Worm (Caenorhabditis elegans): ENCODE measurements around the gene unc-105.

The unc-105 gene

ce11 chrII:8075324-8075810 lies 40.9 kb upstream of the unc-105 start, which contains the start of gene K02C4.2:
TSS of gene K02C4.2 (plus strand) at chrII:8075760.
- TF ChIP-seq elt-4 (tag; optimal IDR thresholded peaks at IDR 0.05) (no peak), mec-3 (tag; optimal IDR thresholded peaks at IDR 0.05; ENCODE audit: borderline replicate concordance) (no peak), pha-4 (tag; optimal IDR thresholded peaks at IDR 0.05) (no peak), ceh-22 (tag; optimal IDR thresholded peaks at IDR 0.05) (peak; percentile 45), ahr-1 (tag; optimal IDR thresholded peaks at IDR 0.05) (no peak), ceh-48 (tag; optimal IDR thresholded peaks at IDR 0.05) (peak; percentile 17), T23F11.4 (GFP tag; optimal IDR thresholded peaks at IDR 0.05) (peak; percentile 45), gmeb-2 (tag; optimal IDR thresholded peaks at IDR 0.05) (no peak), hlh-6 (tag; optimal IDR thresholded peaks at IDR 0.05) (peak; percentile 76), unc-3 (GFP tag; conservative IDR thresholded peaks at IDR 0.05) (no peak), unc-3 (tag; optimal IDR thresholded peaks at IDR 0.05) (no peak), tbx-7 (tag; optimal IDR thresholded peaks at IDR 0.05) (peak; percentile 9), pax-1 (tag; optimal IDR thresholded peaks at IDR 0.05) (no peak), K09A11.1 (tag; optimal IDR thresholded peaks at IDR 0.05; ENCODE audit: insufficient read depth) (peak; percentile 63), unc-42 (tag; optimal IDR thresholded peaks at IDR 0.05) (no peak), syd-9 (tag; optimal IDR thresholded peaks at IDR 0.05) (no peak), ceh-18 (tag; optimal IDR thresholded peaks at IDR 0.05) (peak; percentile 57), madf-2 (tag; optimal IDR thresholded peaks at IDR 0.05) (no peak), pha-2 (tag; optimal IDR thresholded peaks at IDR 0.05) (peak; percentile 21), sdc-2 (tag; optimal IDR thresholded peaks at IDR 0.05) (no peak), zip-5 (tag; optimal IDR thresholded peaks at IDR 0.05) (no peak), lin-11 (tag; optimal IDR thresholded peaks at IDR 0.05) (peak; percentile 49), hlh-8 (tag; optimal IDR thresholded peaks at IDR 0.05) (no peak), K02D7.2 (tag; optimal IDR thresholded peaks at IDR 0.05) (peak; percentile 5), tbx-2 (tag; optimal IDR thresholded peaks at IDR 0.05) (peak; percentile 73), ref-2 (tag; optimal IDR thresholded peaks at IDR 0.05) (peak; percentile 59), sox-2 (GFP tag; IDR thresholded peaks at IDR 0.05) (no peak), ceh-45 (GFP tag; IDR thresholded peaks at IDR 0.05) (0 out of 2 replicates have a peak, but pooled peaks have one; percentile 30), fkh-10 (GFP tag; optimal IDR thresholded peaks at IDR 0.05) (no peak), ets-4 (tag; optimal IDR thresholded peaks at IDR 0.05) (no peak), unc-86 (tag; optimal IDR thresholded peaks at IDR 0.05) (peak; percentile 37), C38D4.7 (GFP tag; optimal IDR thresholded peaks at IDR 0.05) (peak; percentile 55), ztf-16 (tag; optimal IDR thresholded peaks at IDR 0.05) (peak; percentile 67), ama-1 (optimal IDR thresholded peaks at IDR 0.05) (no peak), ceh-31 (tag; optimal IDR thresholded peaks at IDR 0.05) (peak; percentile 10), dve-1 (tag; optimal IDR thresholded peaks at IDR 0.05) (peak; percentile 76), elt-2 (tag; optimal IDR thresholded peaks at IDR 0.05) (peak; percentile 82), ceh-6 (GFP tag; optimal IDR thresholded peaks at IDR 0.05) (peak; percentile 78), hlh-15 (tag; optimal IDR thresholded peaks at IDR 0.05) (no peak), lim-6 (tag; optimal IDR thresholded peaks at IDR 0.05) (no peak), nhr-11 (tag; optimal IDR thresholded peaks at IDR 0.05) (no peak), pag-3 (tag; optimal IDR thresholded peaks at IDR 0.05; ENCODE audit: borderline replicate concordance) (no peak), pat-9 (tag; optimal IDR thresholded peaks at IDR 0.05) (peak; percentile 80), pqm-1 (tag; optimal IDR thresholded peaks at IDR 0.05) (no peak), che-1 (tag; optimal IDR thresholded peaks at IDR 0.05) (peak; percentile 71), ceh-19 (GFP tag; optimal IDR thresholded peaks at IDR 0.05) (no peak), fax-1 (tag; optimal IDR thresholded peaks at IDR 0.05) (peak; percentile 9), pros-1 (tag; optimal IDR thresholded peaks at IDR 0.05) (no peak), nfya-1 (tag; optimal IDR thresholded peaks at IDR 0.05) (peak; percentile 51), hlh-13 (GFP tag; optimal IDR thresholded peaks at IDR 0.05) (peak; percentile 57), eyg-1 (tag; optimal IDR thresholded peaks at IDR 0.05) (peak; percentile 52), hlh-30 (tag; optimal IDR thresholded peaks at IDR 0.05; ENCODE audit: insufficient read depth) (peak; percentile 55), unc-55 (GFP tag; optimal IDR thresholded peaks at IDR 0.05) (no peak), ceh-24 (tag; optimal IDR thresholded peaks at IDR 0.05) (no peak)

Measured in whole organism, late embryonic.